Fruit fly (Drosophila melanogaster) whole organism, adult: ENCODE results near the gene Rcd4.

ENCODE experiments used
- CG7101 ChIP-seq: fragments of 200-800 bp; sonication (Bioruptor generic); optimal IDR thresholded peaks from 2 replicates; lab custom pipeline; 2018; ENCODE audit warnings: missing biosample characterization, mild to moderate bottlenecking, missing genetic modification characterization, moderate library complexity
- bab1 ChIP-seq: fragments of 200-800 bp; sonication (Bioruptor generic); optimal IDR thresholded peaks from 3 replicates; lab custom pipeline; 2019; ENCODE audit warnings: missing biosample characterization, mild to moderate bottlenecking, missing genetic modification characterization, moderate library complexity
- kay ChIP-seq: fragments of 200-800 bp; sonication (Bioruptor generic); peaks from one replicate; lab custom pipeline; 2016; ENCODE audit warnings: missing biosample characterization, missing genetic modification characterization, borderline replicate concordance
- tj ChIP-seq: fragments of 200-800 bp; sonication (Bioruptor generic); optimal IDR thresholded peaks from 3 replicates; lab custom pipeline; 2017; ENCODE audit warnings: missing biosample characterization, mild to moderate bottlenecking, missing genetic modification characterization, moderate library complexity

- TF ChIP-seq tj (peak; percentile 88), kay (GFP tag; lab: Kevin White, UChicago) (peak; percentile 97), bab1 (peak; percentile 100), CG7101 (tag; lab: Kevin White, UChicago) (peak; percentile 100)
Observed at dm6 chr2L:8376717-8377116, 5.9 kb upstream of the Rcd4 start, which contains the start of the genes CG13390 and CG17294.
